Fruit fly (Drosophila melanogaster): ENCODE data around the gene dmrt99B.

The dmrt99B gene

dm6 chr3R:29690539-29690852 is 1.9 kb upstream of the dmrt99B start (continued):
- TF ChIP-seq CG17802 (tag; optimal IDR thresholded peaks at IDR 0.05) (no peak), jing (GFP tag; optimal IDR thresholded peaks at IDR 0.05) (no peak), CG3407 (GFP tag; optimal IDR thresholded peaks at IDR 0.05) (no peak), CG9932 (GFP tag; IDR thresholded peaks at IDR 0.05) (no peak), fd3F (GFP tag; optimal IDR thresholded peaks at IDR 0.05) (no peak), Kr (GFP tag; optimal IDR thresholded peaks at IDR 0.05) (no peak), CG4707 (GFP tag; optimal IDR thresholded peaks at IDR 0.05) (no peak), CG6689 (GFP tag; IDR thresholded peaks at IDR 0.05) (peak; percentile 29; the same call in 1 of the 2 replicates), ERR (GFP tag; optimal IDR thresholded peaks at IDR 0.05) (no peak), CG9817 (tag; optimal IDR thresholded peaks at IDR 0.05) (peak; percentile 22), Myb (GFP tag; optimal IDR thresholded peaks at IDR 0.05) (no peak), CG17829 (tag; optimal IDR thresholded peaks at IDR 0.05) (peak; percentile 41), CG3726 (GFP tag; IDR thresholded peaks at IDR 0.05) (no peak), CG15269 (tag; optimal IDR thresholded peaks at IDR 0.05) (peak; percentile 37), ci (GFP tag; IDR thresholded peaks at IDR 0.05) (no peak), zfh1 (GFP tag; IDR thresholded peaks at IDR 0.05) (peak; percentile 33; the same call in 1 of the 3 replicates), sim (GFP tag; IDR thresholded peaks at IDR 0.05) (0 out of 2 replicates have a peak, but pooled peaks have one; percentile 44), jigr1 (GFP tag; IDR thresholded peaks at IDR 0.05) (no peak), E2f1 (GFP tag; IDR thresholded peaks at IDR 0.05) (no peak), CG31365 (tag; optimal IDR thresholded peaks at IDR 0.05) (no peak), MTF-1 (GFP tag; optimal IDR thresholded peaks at IDR 0.05; ENCODE audit: borderline replicate concordance) (no peak), Rx (GFP tag; IDR thresholded peaks at IDR 0.05) (no peak), CG13287 (GFP tag; IDR thresholded peaks at IDR 0.05; ENCODE audit: partially characterized antibody) (no peak), CG14667 (GFP tag; IDR thresholded peaks at IDR 0.05) (0 out of 2 replicates have a peak, but pooled peaks have one; percentile 16), CG9609 (GFP tag; optimal IDR thresholded peaks at IDR 0.05) (no peak), cg (GFP tag; optimal IDR thresholded peaks at IDR 0.05) (no peak), usp (GFP tag; optimal IDR thresholded peaks at IDR 0.05) (no peak), Meics (GFP tag; optimal IDR thresholded peaks at IDR 0.05) (no peak), maf-S (GFP tag; optimal IDR thresholded peaks at IDR 0.05) (no peak), ewg (GFP tag; optimal IDR thresholded peaks at IDR 0.05) (no peak), sima (GFP tag; optimal IDR thresholded peaks at IDR 0.05) (no peak), CG3838 (GFP tag; optimal IDR thresholded peaks at IDR 0.05) (no peak), pita (GFP tag; optimal IDR thresholded peaks at IDR 0.05) (no peak), tap (tag; optimal IDR thresholded peaks at IDR 0.05) (peak; percentile 32), CG6175 (GFP tag; IDR thresholded peaks at IDR 0.05) (no peak), CG15479 (GFP tag; optimal IDR thresholded peaks at IDR 0.05) (no peak), kni (GFP tag; optimal IDR thresholded peaks at IDR 0.05) (peak; percentile 9), Ada2b (GFP tag; IDR thresholded peaks at IDR 0.05) (peak; percentile 58), oc (tag; optimal IDR thresholded peaks at IDR 0.05) (peak; percentile 44), h (optimal IDR thresholded peaks at IDR 0.05) (no peak), Mrtf (GFP tag; IDR thresholded peaks at IDR 0.05) (no peak), CG13775 (GFP tag; optimal IDR thresholded peaks at IDR 0.05) (peak; percentile 34), CG2678 (tag; optimal IDR thresholded peaks at IDR 0.05) (peak; percentile 62), Dfd (GFP tag; optimal IDR thresholded peaks at IDR 0.05) (no peak), CG6272 (GFP tag; IDR thresholded peaks at IDR 0.05) (no peak), CG10959 (GFP tag; IDR thresholded peaks at IDR 0.05) (0 out of 2 replicates have a peak, but pooled peaks have one; percentile 16), CG7963 (GFP tag; IDR thresholded peaks at IDR 0.05; ENCODE audit: partially characterized antibody) (no peak), CG12071 (GFP tag; optimal IDR thresholded peaks at IDR 0.05) (peak; percentile 9), jumu (GFP tag; optimal IDR thresholded peaks at IDR 0.05) (no peak), ind (GFP tag; optimal IDR thresholded peaks at IDR 0.05) (peak; percentile 19), CG14965 (GFP tag; optimal IDR thresholded peaks at IDR 0.05; ENCODE audit: borderline replicate concordance) (no peak), sens-2 (GFP tag; IDR thresholded peaks at IDR 0.05) (no peak)

Data from whole organism, embryonic.